Fruit fly (Drosophila melanogaster) whole organism, embryonic: Measurements from ENCODE around the gene RpL18.

Experiments used
- CG10209 ChIP-seq: fragments of 200-800 bp; sonication (Bioruptor generic); optimal IDR thresholded peaks from 3 replicates; lab custom pipeline; 2017; ENCODE audit warnings: missing biosample characterization, mild to moderate bottlenecking, missing genetic modification characterization, missing genetic modification reagents
- CG10979 ChIP-seq: fragments of 200-800 bp; sonication (Bioruptor generic); optimal IDR thresholded peaks from 2 replicates; lab custom pipeline; 2018; ENCODE audit warnings: missing biosample characterization, mild to moderate bottlenecking, missing genetic modification characterization, moderate library complexity
- CG17328 ChIP-seq: fragments of 200-800 bp; sonication (Bioruptor generic); IDR thresholded peaks from 2 replicates; pipeline ENCODE4 v1.3.6; 2022; ENCODE audit warnings: missing biosample characterization, missing genetic modification characterization
- CG17829 ChIP-seq: fragments of 200-800 bp; optimal IDR thresholded peaks from 2 replicates; lab custom pipeline; 2019; ENCODE audit warnings: missing biosample characterization, mild to moderate bottlenecking, missing genetic modification characterization, moderate library complexity
- CG18764 ChIP-seq: fragments of 200-800 bp; sonication (Bioruptor generic); optimal IDR thresholded peaks from 3 replicates; lab custom pipeline; 2016; ENCODE audit warnings: missing biosample characterization, missing genetic modification characterization
- CG30431 ChIP-seq: fragments of 200-800 bp; sonication (Bioruptor generic); optimal IDR thresholded peaks from 2 replicates; lab custom pipeline; 2017; ENCODE audit warnings: missing biosample characterization, missing genetic modification characterization
- CG31441 ChIP-seq: fragments of 200-800 bp; sonication (Bioruptor generic); IDR thresholded peaks from 2 replicates; pipeline ENCODE4 v1.3.6; 2022; ENCODE audit warnings: missing biosample characterization, missing genetic modification characterization
- CG3163 ChIP-seq: fragments of 200-800 bp; sonication (Bioruptor generic); optimal IDR thresholded peaks from 3 replicates; lab custom pipeline; 2016; ENCODE audit warnings: missing biosample characterization, missing genetic modification characterization
- CG4328 ChIP-seq: fragments of 200-800 bp; sonication (Bioruptor generic); optimal IDR thresholded peaks from 3 replicates; lab custom pipeline; 2017; ENCODE audit warnings: missing biosample characterization, missing genetic modification reagents, missing genetic modification characterization
- CG4854 ChIP-seq: fragments of 200-800 bp; sonication (Bioruptor generic); optimal IDR thresholded peaks from 2 replicates; lab custom pipeline; 2016; ENCODE audit warnings: missing biosample characterization, missing genetic modification characterization, inconsistent platforms
- CG6175 ChIP-seq: fragments of 200-800 bp; sonication (Bioruptor generic); IDR thresholded peaks from 3 replicates; pipeline ENCODE4 v1.3.6; 2022; ENCODE audit warnings: missing biosample characterization, missing genetic modification characterization
- CG6813 ChIP-seq: fragments of 200-800 bp; sonication (Bioruptor generic); optimal IDR thresholded peaks from 2 replicates; lab custom pipeline; 2017; ENCODE audit warnings: missing biosample characterization, missing genetic modification characterization, mild to moderate bottlenecking, moderate library complexity, missing genetic modification reagents
- CG9797 ChIP-seq: fragments of 200-800 bp; sonication (Bioruptor generic); optimal IDR thresholded peaks from 3 replicates; lab custom pipeline; 2018; ENCODE audit warnings: missing biosample characterization, mild to moderate bottlenecking, missing genetic modification characterization
- Chrac-16 ChIP-seq: fragments of 200-800 bp; sonication (Bioruptor generic); optimal IDR thresholded peaks from 3 replicates; lab custom pipeline; 2016; ENCODE audit warnings: missing biosample characterization, missing genetic modification characterization
- CrebB ChIP-seq: fragments of 200-800 bp; sonication (Bioruptor generic); optimal IDR thresholded peaks from 3 replicates; lab custom pipeline; 2018; ENCODE audit warnings: missing biosample characterization, mild to moderate bottlenecking, missing genetic modification characterization
- Dek ChIP-seq: fragments of 200-800 bp; sonication (Bioruptor generic); optimal IDR thresholded peaks from 3 replicates; lab custom pipeline; 2019; ENCODE audit warnings: missing biosample characterization, mild to moderate bottlenecking, missing genetic modification characterization, moderate library complexity
- Dll ChIP-seq: fragments of 200-800 bp; sonication (Bioruptor generic); IDR thresholded peaks from 4 replicates; pipeline ENCODE4 v1.3.6; 2022; ENCODE audit warnings: missing biosample characterization, missing genetic modification characterization; ENCODE audit not compliant: partially characterized antibody
- Dp ChIP-seq: fragments of 200-800 bp; sonication (Bioruptor generic); optimal IDR thresholded peaks from 2 replicates; lab custom pipeline; 2018; ENCODE audit warnings: missing biosample characterization, mild to moderate bottlenecking, missing genetic modification characterization, moderate library complexity
- Hand ChIP-seq: fragments of 200-800 bp; sonication (Bioruptor generic); optimal IDR thresholded peaks from 2 replicates; lab custom pipeline; 2017; ENCODE audit warnings: mild to moderate bottlenecking, missing biosample characterization, missing genetic modification reagents, missing genetic modification characterization
- Max ChIP-seq: fragments of 200-800 bp; sonication (Bioruptor generic); optimal IDR thresholded peaks from 2 replicates; lab custom pipeline; 2016; ENCODE audit warnings: missing biosample characterization, mild to moderate bottlenecking, missing genetic modification characterization
- Med ChIP-seq: fragments of 200-800 bp; sonication (Bioruptor generic); peaks from one replicate; lab custom pipeline; 2016; ENCODE audit warnings: missing biosample characterization, missing genetic modification characterization, mild to moderate bottlenecking, inconsistent platforms, moderate library complexity
- Mes4 ChIP-seq: fragments of 200-800 bp; sonication (Bioruptor generic); optimal IDR thresholded peaks from 2 replicates; lab custom pipeline; 2016; ENCODE audit warnings: missing biosample characterization, missing genetic modification characterization
- Myb ChIP-seq: fragments of 200-800 bp; sonication (Bioruptor generic); optimal IDR thresholded peaks from 2 replicates; lab custom pipeline; 2016; ENCODE audit warnings: missing biosample characterization, missing genetic modification characterization
- NFAT ChIP-seq: fragments of 200-800 bp; sonication (Bioruptor generic); IDR thresholded peaks from 2 replicates; pipeline ENCODE4 v1.3.6; 2022; ENCODE audit warnings: missing biosample characterization, missing genetic modification characterization
- YL-1 ChIP-seq: fragments of 200-800 bp; sonication (Bioruptor generic); optimal IDR thresholded peaks from 3 replicates; lab custom pipeline; 2017; ENCODE audit warnings: missing biosample characterization, mild to moderate bottlenecking, missing genetic modification characterization
- abd-A ChIP-seq: fragments of 200-800 bp; sonication (Bioruptor generic); optimal IDR thresholded peaks from 3 replicates; lab custom pipeline; 2019; ENCODE audit warnings: missing biosample characterization, mild to moderate bottlenecking, missing genetic modification characterization, moderate library complexity
- al ChIP-seq: fragments of 200-800 bp; sonication (Bioruptor generic); IDR thresholded peaks from 2 replicates; pipeline ENCODE4 v1.3.6; 2022; ENCODE audit warnings: missing biosample characterization, missing genetic modification characterization
- ap ChIP-seq: fragments of 200-800 bp; sonication (Bioruptor generic); IDR thresholded peaks from 2 replicates; pipeline ENCODE4 v1.3.6; 2022; ENCODE audit warnings: missing biosample characterization, missing genetic modification characterization
- bowl ChIP-seq: fragments of 200-800 bp; sonication (Bioruptor generic); IDR thresholded peaks from 2 replicates; pipeline ENCODE4 v1.3.6; 2022; ENCODE audit warnings: missing biosample characterization, missing genetic modification characterization
- ci ChIP-seq: fragments of 200-800 bp; sonication (Bioruptor generic); IDR thresholded peaks from 3 replicates; pipeline ENCODE4 v1.3.6; 2022; ENCODE audit warnings: missing biosample characterization, missing genetic modification characterization
- exex ChIP-seq: fragments of 200-800 bp; sonication (Bioruptor generic); optimal IDR thresholded peaks from 4 replicates; lab custom pipeline; 2018; ENCODE audit warnings: missing biosample characterization, mild to moderate bottlenecking, missing genetic modification characterization, moderate library complexity
- fu2 ChIP-seq: fragments of 200-800 bp; sonication (Bioruptor generic); optimal IDR thresholded peaks from 2 replicates; lab custom pipeline; 2016; ENCODE audit warnings: missing biosample characterization, missing genetic modification characterization
- gcm ChIP-seq: fragments of 200-800 bp; sonication (Bioruptor generic); optimal IDR thresholded peaks from 2 replicates; lab custom pipeline; 2019; ENCODE audit warnings: missing biosample characterization, mild to moderate bottlenecking, missing genetic modification characterization, moderate library complexity
- kni ChIP-seq: fragments of 200-800 bp; sonication (Bioruptor generic); optimal IDR thresholded peaks from 3 replicates; lab custom pipeline; 2017; ENCODE audit warnings: mild to moderate bottlenecking, missing biosample characterization, missing genetic modification reagents, missing genetic modification characterization
- luna ChIP-seq: fragments of 200-800 bp; sonication (Bioruptor generic); optimal IDR thresholded peaks from 2 replicates; lab custom pipeline; 2016; ENCODE audit warnings: missing biosample characterization, missing genetic modification characterization
- otp ChIP-seq: fragments of 200-800 bp; sonication (Bioruptor generic); IDR thresholded peaks from 3 replicates; pipeline ENCODE4, ENCODE4 v1.3.6; 2022; ENCODE audit warnings: missing biosample characterization, missing genetic modification characterization
- pnt ChIP-seq: fragments of 200-800 bp; sonication (Bioruptor generic); optimal IDR thresholded peaks from 3 replicates; lab custom pipeline; 2016; ENCODE audit warnings: missing biosample characterization, missing genetic modification characterization
- prd ChIP-seq, 3 experiments: fragments of >200 bp in 2 of 3; fragments of 200-800 bp in 1 of 3; sonication (Bioruptor generic) in 1 of 3; optimal IDR thresholded peaks in 2 of 3; IDR thresholded peaks in 1 of 3; 2 replicates in 2 of 3; 3 replicates in 1 of 3; pipeline versions ENCODE4 v1.3.6 to Lab custom; 2017 to 2022; ENCODE audit warnings: missing biosample characterization in 1 of 3, missing genetic modification characterization in 1 of 3
- pzg ChIP-seq: fragments of 200-800 bp; sonication (Bioruptor generic); optimal IDR thresholded peaks from 3 replicates; lab custom pipeline; 2018; ENCODE audit warnings: missing biosample characterization, mild to moderate bottlenecking, missing genetic modification characterization, moderate library complexity
- repo ChIP-seq: fragments of 200-800 bp; sonication (Bioruptor generic); optimal IDR thresholded peaks from 2 replicates; lab custom pipeline; 2016; ENCODE audit warnings: missing biosample characterization, missing genetic modification characterization
- ro ChIP-seq: fragments of 200-800 bp; sonication (Bioruptor generic); IDR thresholded peaks from 2 replicates; pipeline ENCODE4 v1.3.6; 2022; ENCODE audit warnings: missing biosample characterization, missing genetic modification characterization
- row ChIP-seq: fragments of 200-800 bp; sonication (Bioruptor generic); IDR thresholded peaks from 3 replicates; pipeline ENCODE4 v1.3.6; 2022; ENCODE audit warnings: missing biosample characterization, missing genetic modification characterization
- sens ChIP-seq: fragments of 200-800 bp; sonication (Bioruptor generic); peaks from one replicate; lab custom pipeline; 2016; ENCODE audit warnings: missing biosample characterization, missing genetic modification characterization
- slp2 ChIP-seq: fragments of 200-800 bp; sonication (Bioruptor generic); optimal IDR thresholded peaks from 2 replicates; lab custom pipeline; 2016; ENCODE audit warnings: missing biosample characterization, missing genetic modification characterization
- sna ChIP-seq: fragments of 200-800 bp; sonication (Bioruptor generic); IDR thresholded peaks from 2 replicates; pipeline ENCODE4 v1.3.6; 2022; ENCODE audit warnings: missing biosample characterization, missing genetic modification characterization; ENCODE audit not compliant: partially characterized antibody
- so ChIP-seq: fragments of 200-800 bp; sonication (Bioruptor generic); IDR thresholded peaks from 3 replicates; pipeline ENCODE4 v1.3.6; 2022; ENCODE audit warnings: missing biosample characterization, missing genetic modification characterization
- sr ChIP-seq: fragments of 200-800 bp; sonication (Bioruptor generic); IDR thresholded peaks from 3 replicates; pipeline ENCODE4 v1.3.6; 2022; ENCODE audit warnings: missing biosample characterization, missing genetic modification characterization
- vfl ChIP-seq: fragments of 200-800 bp; sonication (Bioruptor generic); optimal IDR thresholded peaks from 2 replicates; lab custom pipeline; 2016; ENCODE audit warnings: missing biosample characterization, missing genetic modification characterization
- z ChIP-seq: fragments of 200-800 bp; sonication (Bioruptor generic); IDR thresholded peaks from 3 replicates; pipeline ENCODE4 v1.3.6; 2022; ENCODE audit warnings: missing biosample characterization, missing genetic modification characterization
- zf30C ChIP-seq: fragments of 200-800 bp; sonication (Bioruptor generic); optimal IDR thresholded peaks from 3 replicates; lab custom pipeline; 2018; ENCODE audit warnings: missing biosample characterization, mild to moderate bottlenecking, missing genetic modification characterization

The RpL18 gene

dm6 chr3L:7249167-7249566 lies 8.0 kb upstream of the RpL18 start, which contains the start of gene Cdc27 (continued):
- peak; percentile 93 for TF ChIP-seq sens (GFP tag; lab: Kevin White, UChicago)
- TF ChIP-seq CG31441 = 0 out of 2 replicates have a peak, but pooled peaks have one; percentile 29
- peak; percentile 20; the same call in 1 of the 2 replicates for TF ChIP-seq al (GFP tag; lab: Robert Waterston, UW)
- peak; percentile 5 for TF ChIP-seq CG18764
- peak; percentile 24 for TF ChIP-seq vfl (GFP tag; lab: Kevin White, UChicago)
- TF ChIP-seq zf30C (GFP tag; lab: Kevin White, UChicago) = peak; percentile 38
- TF ChIP-seq CG4854 (GFP tag; lab: Kevin White, UChicago) = peak; percentile 5
- TF ChIP-seq fu2 (GFP tag; lab: Kevin White, UChicago) = peak; percentile 9
- no peak for TF ChIP-seq abd-A (tag; lab: Kevin White, UChicago)
- peak; percentile 62; the same call in 2 of the 3 replicates for TF ChIP-seq ci
- peak; percentile 25 for TF ChIP-seq CG10979 (tag; lab: Kevin White, UChicago)
- peak; percentile 89 for TF ChIP-seq pzg (GFP tag; lab: Kevin White, UChicago)
- TF ChIP-seq kni (GFP tag; lab: Kevin White, UChicago) = no peak
- peak; percentile 22 for TF ChIP-seq Mes4 (GFP tag; lab: Kevin White, UChicago)
- TF ChIP-seq Dll (GFP tag; lab: Robert Waterston, UW) = peak; percentile 85
- TF ChIP-seq sna = peak; percentile 75; the same call in 1 of the 2 replicates
- TF ChIP-seq Dek (tag; lab: Kevin White, UChicago) = peak; percentile 56
- peak; percentile 90 for TF ChIP-seq row (GFP tag; lab: Robert Waterston, UW)
- TF ChIP-seq ro (GFP tag; lab: Robert Waterston, UW) = no peak
- TF ChIP-seq ap (GFP tag; lab: Robert Waterston, UW) = no peak
- no peak for TF ChIP-seq so (GFP tag; lab: Robert Waterston, UW)
- TF ChIP-seq CG10209 (GFP tag; lab: Kevin White, UChicago) = peak; percentile 21
- peak; percentile 35 for TF ChIP-seq Dp (GFP tag; lab: Kevin White, UChicago)
- peak; percentile 77 for TF ChIP-seq CG17829 (tag; lab: Kevin White, UChicago)
- no peak for TF ChIP-seq CG6175 (GFP tag; lab: Robert Waterston, UW)
- no peak for TF ChIP-seq otp (GFP tag; lab: Robert Waterston, UW)
- peak; percentile 76 for TF ChIP-seq Med (GFP tag; lab: Kevin White, UChicago)
- TF ChIP-seq prd (optimal IDR thresholded peaks at IDR 0.05; lab: Kevin White, UChicago) = no peak
- TF ChIP-seq prd (GFP tag; IDR thresholded peaks at IDR 0.05; lab: Robert Waterston, UW) = peak; percentile 23; the same call in 1 of the 3 replicates
- no peak for TF ChIP-seq CG4328 (GFP tag; lab: Kevin White, UChicago)

dm6 chr3L:7243775-7244438 lies 2.8 kb upstream of the RpL18 start, which contains the start of the genes mRpL50 and mei-P22:
Gene mRpL50 (minus strand): TSS chr3L:7243933.
Gene mei-P22 (plus strand): TSS chr3L:7244388.
- TF ChIP-seq repo (GFP tag; lab: Kevin White, UChicago) (no peak), CG17328 (GFP tag; lab: Robert Waterston, UW) (no peak), CG30431 (no peak), gcm (GFP tag; lab: Kevin White, UChicago) (no peak), so (GFP tag; lab: Robert Waterston, UW) (no peak), sr (GFP tag; lab: Robert Waterston, UW) (no peak), bowl (GFP tag; lab: Robert Waterston, UW) (no peak), YL-1 (GFP tag; lab: Kevin White, UChicago) (peak; percentile 44), luna (GFP tag; lab: Kevin White, UChicago) (no peak), CG31441 (no peak), slp2 (GFP tag; lab: Kevin White, UChicago) (no peak), exex (tag; lab: Kevin White, UChicago) (no peak), CrebB (no peak), Chrac-16 (GFP tag; lab: Kevin White, UChicago) (peak; percentile 24), Hand (no peak), CG6813 (GFP tag; lab: Kevin White, UChicago) (no peak), CG3163 (GFP tag; lab: Kevin White, UChicago) (no peak), pnt (no peak), NFAT (GFP tag; lab: Robert Waterston, UW) (no peak), z (GFP tag; lab: Robert Waterston, UW) (no peak), Max (no peak), Myb (GFP tag; lab: Kevin White, UChicago) (peak; percentile 70), CG9797 (peak; percentile 56)
